Fruit fly (Drosophila melanogaster) whole organism, embryonic: Measurements from ENCODE around the gene senju.

ENCODE experiments used
- Ada2b ChIP-seq: fragments of 200-800 bp; sonication (Bioruptor generic); IDR thresholded peaks from 2 replicates; pipeline ENCODE4 v1.3.6; 2022; ENCODE audit warnings: missing biosample characterization, missing genetic modification characterization
- CG10366 ChIP-seq: fragments of 200-800 bp; sonication (Bioruptor generic); IDR thresholded peaks from 2 replicates; pipeline ENCODE4 v1.3.6; 2022; ENCODE audit warnings: missing biosample characterization, missing genetic modification characterization
- CG13123 ChIP-seq: fragments of 200-800 bp; sonication (Bioruptor generic); optimal IDR thresholded peaks from 2 replicates; lab custom pipeline; 2016; ENCODE audit warnings: missing biosample characterization, missing genetic modification characterization
- Camta ChIP-seq: fragments of 200-800 bp; sonication (Bioruptor generic); optimal IDR thresholded peaks from 2 replicates; lab custom pipeline; 2016; ENCODE audit warnings: missing biosample characterization, missing genetic modification characterization
- Hmx ChIP-seq: fragments of 200-800 bp; sonication (Bioruptor generic); optimal IDR thresholded peaks from 2 replicates; lab custom pipeline; 2016; ENCODE audit warnings: missing biosample characterization, missing genetic modification characterization
- Oaz ChIP-seq: fragments of 200-800 bp; sonication (Bioruptor generic); IDR thresholded peaks from 2 replicates; pipeline ENCODE4 v1.3.6; 2022; ENCODE audit warnings: missing biosample characterization, missing genetic modification characterization
- dmrt99B ChIP-seq: fragments of 200-800 bp; sonication (Bioruptor generic); optimal IDR thresholded peaks from 2 replicates; lab custom pipeline; 2018; ENCODE audit warnings: missing biosample characterization, mild to moderate bottlenecking, missing genetic modification characterization, moderate library complexity
- org-1 ChIP-seq: fragments of 200-800 bp; sonication (Bioruptor generic); optimal IDR thresholded peaks from 2 replicates; lab custom pipeline; 2017; ENCODE audit warnings: missing biosample characterization, missing genetic modification characterization
- shn ChIP-seq: fragments of 200-800 bp; sonication (Bioruptor generic); optimal IDR thresholded peaks from 3 replicates; lab custom pipeline; 2016; ENCODE audit warnings: missing biosample characterization, missing genetic modification characterization
- stwl ChIP-seq: fragments of 200-800 bp; sonication (Bioruptor generic); optimal IDR thresholded peaks from 3 replicates; lab custom pipeline; 2018; ENCODE audit warnings: missing biosample characterization, mild to moderate bottlenecking, missing genetic modification characterization, moderate library complexity

- TF ChIP-seq CG10366 (GFP tag; lab: Robert Waterston, UW): no peak
- no peak for TF ChIP-seq org-1 (GFP tag; lab: Kevin White, UChicago)
- no peak for TF ChIP-seq Hmx (GFP tag; lab: Kevin White, UChicago)
- TF ChIP-seq CG13123: no peak
- TF ChIP-seq Ada2b (GFP tag; lab: Robert Waterston, UW): no peak
- TF ChIP-seq dmrt99B (tag; lab: Kevin White, UChicago): no peak
- no peak for TF ChIP-seq stwl
- TF ChIP-seq shn: no peak
- no peak for TF ChIP-seq Oaz (GFP tag; lab: Robert Waterston, UW)
- no peak for TF ChIP-seq Camta (GFP tag; lab: Kevin White, UChicago)
These were observed 48.8 kb upstream of the senju start for dm6 chr2L:5003670-5004453.
